Worm (Caenorhabditis elegans): Measurements from ENCODE around the gene Y32B12C.1.

The Y32B12C.1 gene

DNA sequence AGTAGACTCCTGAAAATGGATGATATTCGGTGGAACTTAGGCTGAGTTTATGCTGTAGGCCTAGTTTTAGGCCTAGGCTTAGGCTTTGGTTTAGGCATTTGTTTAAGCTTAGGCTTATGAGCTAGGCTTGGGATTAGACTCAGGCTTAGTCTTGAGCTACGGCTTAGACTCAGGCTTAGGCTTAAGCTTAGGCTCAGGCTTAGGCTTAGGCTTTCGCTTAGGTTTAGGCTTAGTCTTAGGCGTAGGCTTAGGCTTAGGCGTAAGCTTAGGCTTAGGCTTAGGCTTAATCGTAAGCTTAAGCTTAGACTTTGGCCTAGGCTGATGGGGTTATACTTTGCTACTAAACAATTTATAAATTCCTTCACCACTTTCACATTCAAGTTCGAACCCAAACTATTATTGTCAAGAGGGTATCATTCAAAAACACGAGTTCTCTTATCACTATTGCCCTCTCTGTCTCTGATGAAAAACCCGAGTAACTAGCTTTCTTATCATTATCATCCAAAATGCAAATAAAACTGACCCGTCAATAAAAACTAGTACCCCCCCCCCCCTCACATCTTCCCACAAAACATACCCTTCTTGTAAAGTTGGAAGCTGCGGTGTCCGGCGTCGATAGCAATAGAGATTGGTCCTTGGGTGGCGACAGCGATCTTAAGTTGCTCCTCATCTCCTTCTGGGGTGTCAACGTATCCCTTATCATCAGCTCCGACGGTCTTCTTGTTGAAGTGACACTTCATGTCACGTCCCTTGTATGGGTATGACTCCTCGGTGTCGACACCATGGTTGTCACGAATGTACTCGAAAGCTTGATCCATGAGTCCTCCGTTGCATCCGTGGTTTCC is 13.2 kb upstream of the Y32B12C.1 start (continued):
- TF ChIP-seq unc-62 (GFP tag; optimal IDR thresholded peaks at IDR 0.05 in 1 of 2): peak; percentile 2 to 84
- TF ChIP-seq unc-62 (tag; optimal IDR thresholded peaks at IDR 0.05): no peak
- TF ChIP-seq daf-16 (GFP tag; optimal IDR thresholded peaks at IDR 0.05): no peak
- TF ChIP-seq daf-16 (tag; optimal IDR thresholded peaks at IDR 0.05): peak; percentile 69
- TF ChIP-seq spr-3 (GFP tag; optimal IDR thresholded peaks at IDR 0.05): no peak
- no peak for TF ChIP-seq lim-7 (GFP tag; IDR thresholded peaks at IDR 0.05)
- peak; percentile 81 for TF ChIP-seq pqm-1 (tag; optimal IDR thresholded peaks at IDR 0.05)
- no peak for TF ChIP-seq aha-1 (tag)
- no peak for TF ChIP-seq nhr-41 (GFP tag; IDR thresholded peaks at IDR 0.05)
- TF ChIP-seq dmd-6 (GFP tag; IDR thresholded peaks at IDR 0.05): peak; percentile 63
- TF ChIP-seq duxl-1 (tag; optimal IDR thresholded peaks at IDR 0.05; ENCODE audit: poor library complexity): no peak
- peak; percentile 58 for TF ChIP-seq php-3 (GFP tag; IDR thresholded peaks at IDR 0.05)
- TF ChIP-seq T20F7.1 (GFP tag; optimal IDR thresholded peaks at IDR 0.05): peak; percentile 32
- TF ChIP-seq Y105C5A.15 (GFP tag; IDR thresholded peaks at IDR 0.05): 0 out of 2 replicates have a peak, but pooled peaks have one; percentile 14
- TF ChIP-seq T26A8.4 (GFP tag; IDR thresholded peaks at IDR 0.05): peak; percentile 57; the same call in 1 of the 2 replicates
- TF ChIP-seq dve-1 (tag; optimal IDR thresholded peaks at IDR 0.05; ENCODE audit: insufficient read depth): peak; percentile 41
- no peak for TF ChIP-seq nhr-237 (tag; optimal IDR thresholded peaks at IDR 0.05)

DNA sequence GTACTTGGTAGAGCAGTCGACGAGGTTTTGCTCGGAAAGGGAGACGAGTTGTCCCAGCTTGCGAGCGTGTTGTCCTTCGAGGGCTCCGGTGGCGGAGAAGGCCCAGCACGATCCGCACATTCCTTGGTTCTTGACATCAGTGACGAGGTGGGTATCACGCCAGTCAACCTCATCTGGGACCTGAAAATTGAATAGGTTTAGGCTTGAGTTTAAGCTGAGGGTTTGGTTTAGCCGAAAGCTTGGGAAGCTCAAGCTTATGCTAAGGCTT is 12.7 kb upstream of the Y32B12C.1 start:
- TF ChIP-seq set-16 (GFP tag; IDR thresholded peaks at IDR 0.05): peak; percentile 67
- TF ChIP-seq mdl-1 (tag; optimal IDR thresholded peaks at IDR 0.05): no peak
- TF ChIP-seq zfp-3 (GFP tag; conservative IDR thresholded peaks at IDR 0.05): peak; percentile 21; the same call in 1 of the 2 replicates
- no peak for TF ChIP-seq skn-1 (tag; optimal IDR thresholded peaks at IDR 0.05)
- peak; percentile 18 for TF ChIP-seq sdz-12 (GFP tag; optimal IDR thresholded peaks at IDR 0.05)
- no peak for TF ChIP-seq ceh-82 (tag; optimal IDR thresholded peaks at IDR 0.05)
- TF ChIP-seq mxl-2 (GFP tag; conservative IDR thresholded peaks at IDR 0.05): no peak
- TF ChIP-seq dmd-6 (GFP tag; IDR thresholded peaks at IDR 0.05): 0 out of 2 replicates have a peak, but pooled peaks have one; percentile 3
- no peak for TF ChIP-seq nhr-28 (tag; optimal IDR thresholded peaks at IDR 0.05)

DNA sequence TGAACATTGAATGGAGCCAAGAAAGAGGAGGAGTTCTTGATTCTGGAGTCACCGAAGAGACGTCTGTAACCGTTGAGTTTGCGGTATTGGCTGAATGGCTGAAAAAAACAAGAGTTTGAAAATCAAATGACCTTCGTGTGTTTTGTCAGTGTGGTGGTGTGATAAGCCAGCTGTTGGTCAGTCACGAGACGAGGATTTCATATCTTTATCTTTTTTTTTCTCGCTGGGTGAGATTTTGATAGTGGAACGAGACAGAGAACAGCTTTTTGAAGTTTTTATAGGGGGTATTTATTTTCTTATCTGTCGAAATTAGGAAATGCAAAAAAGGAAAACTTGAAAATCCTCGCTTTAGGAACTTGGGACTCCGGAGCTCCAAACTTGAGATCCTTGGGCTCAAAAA is 11.9 kb upstream of the Y32B12C.1 start:
- TF ChIP-seq aha-1 (tag) (no peak), ztf-7 (tag; optimal IDR thresholded peaks at IDR 0.05) (no peak), nhr-77 (tag; optimal IDR thresholded peaks at IDR 0.05) (peak; percentile 24), Y75B8A.6 (GFP tag; IDR thresholded peaks at IDR 0.05) (no peak), nhr-48 (tag; optimal IDR thresholded peaks at IDR 0.05) (no peak), hif-1 (tag; optimal IDR thresholded peaks at IDR 0.05) (no peak), skn-1 (tag; optimal IDR thresholded peaks at IDR 0.05) (no peak), hlh-30 (tag; optimal IDR thresholded peaks at IDR 0.05; ENCODE audit: insufficient read depth) (peak; percentile 80), ceh-28 (tag; optimal IDR thresholded peaks at IDR 0.05) (no peak), lim-7 (GFP tag; IDR thresholded peaks at IDR 0.05) (no peak), ztf-11 (tag; optimal IDR thresholded peaks at IDR 0.05) (no peak), mes-2 (tag; optimal IDR thresholded peaks at IDR 0.05; ENCODE audit: poor library complexity, severe bottlenecking) (peak; percentile 0), lin-13 (GFP tag; optimal IDR thresholded peaks at IDR 0.05) (no peak), gei-8 (GFP tag; optimal IDR thresholded peaks at IDR 0.05) (no peak), lsy-2 (tag; optimal IDR thresholded peaks at IDR 0.05) (peak in 1 of 2 experiments; percentile 11), pha-4 (GFP tag; IDR thresholded peaks at IDR 0.05) (no peak), pha-4 (tag; optimal IDR thresholded peaks at IDR 0.05) (no peak), dmd-6 (GFP tag; IDR thresholded peaks at IDR 0.05) (peak; percentile 41; the same call in 1 of the 2 replicates), daf-16 (GFP tag; optimal IDR thresholded peaks at IDR 0.05) (no peak), daf-16 (tag; optimal IDR thresholded peaks at IDR 0.05) (peak; percentile 33), zfp-3 (GFP tag; conservative IDR thresholded peaks at IDR 0.05) (0 out of 2 replicates have a peak, but pooled peaks have one; percentile 13), hlh-11 (tag; optimal IDR thresholded peaks at IDR 0.05) (peak; percentile 68), dve-1 (tag; optimal IDR thresholded peaks at IDR 0.05; ENCODE audit: insufficient read depth) (peak; percentile 32)

All from whole organism, L4 larva.